Fruit fly (Drosophila melanogaster): ENCODE measurements around the gene CG31915.

Gene CG31915

DNA sequence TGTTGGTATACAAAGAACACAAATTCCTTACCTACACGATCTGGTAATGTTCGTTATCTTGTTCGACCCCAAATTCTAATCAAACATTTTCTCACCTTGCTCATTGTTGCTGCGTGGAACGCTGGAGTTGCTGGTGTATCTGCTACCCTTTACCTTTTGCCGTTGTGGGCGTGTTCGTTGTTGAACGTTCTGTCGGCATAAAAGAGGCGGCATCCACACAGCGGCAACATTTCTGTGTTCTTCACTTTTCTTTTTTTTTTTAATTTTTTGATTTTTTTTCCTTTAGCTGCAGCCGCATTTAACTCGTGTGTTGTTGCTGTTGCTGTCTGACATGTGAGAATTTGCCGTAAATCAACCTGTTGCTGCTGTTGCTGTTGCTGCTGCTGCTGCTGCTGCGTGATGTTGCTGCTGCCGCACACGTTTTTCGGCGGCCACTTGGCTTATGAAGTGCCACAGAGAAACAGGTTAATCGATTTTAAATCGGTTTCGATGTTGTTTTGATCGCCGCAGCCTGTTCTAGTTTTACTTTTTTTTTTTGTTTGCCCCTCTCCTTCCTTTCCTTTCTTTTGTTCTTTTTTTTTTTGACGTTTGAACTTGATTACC lies 38.1 kb upstream of the CG31915 start:
- TF ChIP-seq NK7.1 (GFP tag; optimal IDR thresholded peaks at IDR 0.05): no peak
- TF ChIP-seq zfh2 (GFP tag; optimal IDR thresholded peaks at IDR 0.05): no peak
- TF ChIP-seq sqz (GFP tag; optimal IDR thresholded peaks at IDR 0.05): peak; percentile 60
- no peak for TF ChIP-seq CG14667 (GFP tag; IDR thresholded peaks at IDR 0.05)
- TF ChIP-seq CG10979 (tag; optimal IDR thresholded peaks at IDR 0.05): no peak
- peak; percentile 17 for TF ChIP-seq Blimp-1 (GFP tag; optimal IDR thresholded peaks at IDR 0.05)
- no peak for TF ChIP-seq CG9437 (GFP tag; optimal IDR thresholded peaks at IDR 0.05)
- TF ChIP-seq HmgD (GFP tag; optimal IDR thresholded peaks at IDR 0.05): no peak
- TF ChIP-seq Gsc (GFP tag; IDR thresholded peaks at IDR 0.05): 0 out of 2 replicates have a peak, but pooled peaks have one; percentile 26
- TF ChIP-seq CG12744 (GFP tag; optimal IDR thresholded peaks at IDR 0.05): no peak
- TF ChIP-seq Dfd (GFP tag; optimal IDR thresholded peaks at IDR 0.05): peak in 1 of 2 experiments; percentile 34
- no peak for TF ChIP-seq CG10543 (GFP tag; optimal IDR thresholded peaks at IDR 0.05)
- no peak for TF ChIP-seq CG1529 (GFP tag; optimal IDR thresholded peaks at IDR 0.05)
- TF ChIP-seq B-H1 (GFP tag; IDR thresholded peaks at IDR 0.05): no peak
- no peak for TF ChIP-seq run (tag; optimal IDR thresholded peaks at IDR 0.05)
- no peak for TF ChIP-seq cg (GFP tag; optimal IDR thresholded peaks at IDR 0.05)
- no peak for TF ChIP-seq HLH54F (GFP tag; optimal IDR thresholded peaks at IDR 0.05)
- TF ChIP-seq CG13123 (GFP tag; optimal IDR thresholded peaks at IDR 0.05): no peak
- TF ChIP-seq ara (GFP tag; IDR thresholded peaks at IDR 0.05): peak; percentile 46; the same call in 1 of the 2 replicates
- no peak for TF ChIP-seq CG8944 (GFP tag; optimal IDR thresholded peaks at IDR 0.05)
- TF ChIP-seq her (GFP tag; optimal IDR thresholded peaks at IDR 0.05): no peak
- TF ChIP-seq CG14441 (GFP tag; IDR thresholded peaks at IDR 0.05): peak; percentile 33; the same call in 1 of the 2 replicates
- TF ChIP-seq stc (GFP tag; IDR thresholded peaks at IDR 0.05): no peak
- no peak for TF ChIP-seq CG17186 (GFP tag; optimal IDR thresholded peaks at IDR 0.05)
- TF ChIP-seq sc (optimal IDR thresholded peaks at IDR 0.05): no peak
- no peak for TF ChIP-seq sc (GFP tag; optimal IDR thresholded peaks at IDR 0.05)
- no peak for TF ChIP-seq Fer2 (tag; optimal IDR thresholded peaks at IDR 0.05)
- no peak for TF ChIP-seq zen2 (GFP tag; IDR thresholded peaks at IDR 0.05; ENCODE audit: partially characterized antibody)
- no peak for TF ChIP-seq CG17829 (tag; optimal IDR thresholded peaks at IDR 0.05)
- TF ChIP-seq CG17359 (tag; optimal IDR thresholded peaks at IDR 0.05): no peak
- no peak for TF ChIP-seq stwl (tag; optimal IDR thresholded peaks at IDR 0.05)
- TF ChIP-seq CG17912 (GFP tag; optimal IDR thresholded peaks at IDR 0.05): no peak
- peak; percentile 25 for TF ChIP-seq kni (GFP tag; optimal IDR thresholded peaks at IDR 0.05)
- TF ChIP-seq CG2199 (GFP tag; IDR thresholded peaks at IDR 0.05): peak; percentile 73; the same call in 2 of the 3 replicates
- TF ChIP-seq unc-4 (GFP tag; IDR thresholded peaks at IDR 0.05; ENCODE audit: partially characterized antibody): no peak
- no peak for TF ChIP-seq CG33557 (GFP tag; optimal IDR thresholded peaks at IDR 0.05)
- TF ChIP-seq Dp (GFP tag; optimal IDR thresholded peaks at IDR 0.05): no peak
- TF ChIP-seq CG12236 (GFP tag; optimal IDR thresholded peaks at IDR 0.05): no peak
- TF ChIP-seq bcd (GFP tag; optimal IDR thresholded peaks at IDR 0.05): no peak
- TF ChIP-seq H15 (GFP tag; IDR thresholded peaks at IDR 0.05): no peak
- TF ChIP-seq CG4360 (GFP tag; IDR thresholded peaks at IDR 0.05): peak; percentile 69
- TF ChIP-seq Sin3A (optimal IDR thresholded peaks at IDR 0.05): no peak
- no peak for TF ChIP-seq CG17328 (GFP tag; IDR thresholded peaks at IDR 0.05)
- TF ChIP-seq Chrac-16 (GFP tag; optimal IDR thresholded peaks at IDR 0.05): no peak
- peak; percentile 39; the same call in 1 of the 3 replicates for TF ChIP-seq CG6791 (GFP tag; IDR thresholded peaks at IDR 0.05; ENCODE audit: partially characterized antibody)
- TF ChIP-seq CG14860 (GFP tag; IDR thresholded peaks at IDR 0.05; ENCODE audit: partially characterized antibody): no peak
- TF ChIP-seq D19B (GFP tag; optimal IDR thresholded peaks at IDR 0.05): peak; percentile 54
- TF ChIP-seq CG7963 (GFP tag; IDR thresholded peaks at IDR 0.05; ENCODE audit: partially characterized antibody): peak; percentile 21; the same call in 1 of the 3 replicates
- no peak for TF ChIP-seq CG6854 (GFP tag; optimal IDR thresholded peaks at IDR 0.05)
- no peak for TF ChIP-seq Side (GFP tag; optimal IDR thresholded peaks at IDR 0.05)
- TF ChIP-seq PHDP (tag; optimal IDR thresholded peaks at IDR 0.05): no peak
